Worm (Caenorhabditis elegans) whole organism, early embryonic: ENCODE measurements around the gene hhat-1.

ENCODE experiments used
- B0310.2 ChIP-seq: sonication (generic microtip); optimal IDR thresholded peaks from 2 replicates; lab custom pipeline; 2016; ENCODE audit warnings: mild to moderate bottlenecking, missing genetic modification characterization, missing compliant biosample characterization
- F13C5.2 ChIP-seq: sonication (generic microtip); optimal IDR thresholded peaks from 2 replicates; lab custom pipeline; 2017; ENCODE audit warnings: mild to moderate bottlenecking, missing genetic modification characterization, inconsistent platforms, missing compliant biosample characterization
- ama-1 ChIP-seq: fragments of 150-350 bp; optimal IDR thresholded peaks from 2 replicates; lab custom pipeline; 2014
- ceh-13 ChIP-seq: fragments of 200-800 bp; sonication (Bioruptor generic); optimal IDR thresholded peaks from 2 replicates; lab custom pipeline; 2018; ENCODE audit warnings: mild to moderate bottlenecking, missing genetic modification characterization, missing compliant biosample characterization
- flt-1 ChIP-seq: fragments of 200-800 bp; sonication (Bioruptor generic); IDR thresholded peaks from 2 replicates; pipeline ENCODE4 v1.3.6; 2022; ENCODE audit warnings: missing genetic modification characterization, missing compliant biosample characterization
- hmbx-1 ChIP-seq: sonication (generic microtip); optimal IDR thresholded peaks from 2 replicates; lab custom pipeline; 2016; ENCODE audit warnings: mild to moderate bottlenecking, missing genetic modification characterization, missing compliant biosample characterization
- hnd-1 ChIP-seq: sonication (generic microtip); optimal IDR thresholded peaks from 2 replicates; lab custom pipeline; 2016; ENCODE audit warnings: missing genetic modification characterization, missing compliant biosample characterization
- pes-1 ChIP-seq: fragments of 200-800 bp; sonication (Bioruptor generic); IDR thresholded peaks from 2 replicates; pipeline ENCODE4 v1.3.6; 2022; ENCODE audit warnings: missing genetic modification reagents, missing genetic modification characterization, missing compliant biosample characterization
- scrt-1 ChIP-seq: fragments of 200-800 bp; sonication (Bioruptor generic); IDR thresholded peaks from 2 replicates; pipeline ENCODE4 v1.3.6; 2022; ENCODE audit warnings: missing genetic modification characterization, missing compliant biosample characterization
- sea-1 ChIP-seq: fragments of 200-800 bp; sonication (Bioruptor generic); conservative IDR thresholded peaks from 2 replicates; pipeline ENCODE4 v1.3.6; 2022; ENCODE audit warnings: missing genetic modification characterization, missing compliant biosample characterization
- tbx-11 ChIP-seq: fragments of 200-800 bp; sonication (Bioruptor generic); IDR thresholded peaks from 2 replicates; pipeline ENCODE4 v1.3.6; 2022; ENCODE audit warnings: missing genetic modification characterization, missing compliant biosample characterization
- tbx-37 ChIP-seq: fragments of 200-800 bp; sonication (Bioruptor generic); conservative IDR thresholded peaks from 2 replicates; pipeline ENCODE4 v1.3.6; 2022; ENCODE audit warnings: missing genetic modification reagents, missing genetic modification characterization, missing compliant biosample characterization
- tra-4 ChIP-seq: sonication (generic microtip); optimal IDR thresholded peaks from 2 replicates; lab custom pipeline; 2017; ENCODE audit warnings: missing genetic modification characterization, missing compliant biosample characterization

DNA sequence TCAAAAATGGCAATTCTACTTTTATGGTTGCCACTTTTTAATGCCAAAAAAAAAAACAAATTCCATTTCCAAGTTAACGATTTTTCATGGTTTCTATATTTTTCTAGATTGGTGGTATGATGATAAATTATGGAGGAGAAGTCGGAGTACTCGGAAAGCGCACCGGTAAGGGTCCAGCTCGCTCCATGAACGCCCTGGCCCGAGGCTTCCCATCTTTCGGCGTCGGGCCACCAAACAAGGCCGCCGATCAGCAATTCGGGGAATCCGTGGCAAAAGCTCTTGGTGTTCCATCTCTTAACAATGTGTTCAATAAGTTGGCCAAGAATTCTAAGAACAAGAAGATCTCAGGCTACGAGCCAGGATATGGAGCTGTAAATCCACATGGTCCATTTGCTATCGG lies 44.2 kb upstream of the hhat-1 start:
- TF ChIP-seq B0310.2 (tag; lab: Kevin White, UChicago) (no peak), pes-1 (no peak), ama-1 (no peak), sea-1 (GFP tag; lab: Robert Waterston, UW) (no peak), tbx-37 (GFP tag; lab: Robert Waterston, UW) (no peak), tra-4 (tag; lab: Kevin White, UChicago) (no peak), flt-1 (GFP tag; lab: Robert Waterston, UW) (no peak), scrt-1 (GFP tag; lab: Robert Waterston, UW) (no peak), hmbx-1 (tag; lab: Kevin White, UChicago) (no peak), hnd-1 (no peak), tbx-11 (GFP tag; lab: Robert Waterston, UW) (no peak), ceh-13 (GFP tag; lab: Kevin White, UChicago) (no peak), F13C5.2 (no peak)
